Fruit fly (Drosophila melanogaster) whole organism, embryonic: ENCODE measurements around the gene Sws1.

Source experiments
- Ada2b ChIP-seq: fragments of 200-800 bp; sonication (Bioruptor generic); IDR thresholded peaks from 2 replicates; pipeline ENCODE4 v1.3.6; 2022; ENCODE audit warnings: missing biosample characterization, missing genetic modification characterization
- Atf6 ChIP-seq: fragments of 200-800 bp; sonication (Bioruptor generic); IDR thresholded peaks from 2 replicates; pipeline ENCODE4 v1.3.6; 2022; ENCODE audit warnings: missing biosample characterization, missing genetic modification characterization
- Awh ChIP-seq: fragments of 200-800 bp; sonication (Bioruptor generic); IDR thresholded peaks from 2 replicates; pipeline ENCODE4, ENCODE4 v1.3.6; 2022; ENCODE audit warnings: missing biosample characterization, missing genetic modification characterization
- Blimp-1 ChIP-seq: fragments of 200-800 bp; sonication (Bioruptor generic); optimal IDR thresholded peaks from 3 replicates; lab custom pipeline; 2018; ENCODE audit warnings: missing biosample characterization, missing genetic modification characterization, mild to moderate bottlenecking, moderate library complexity, missing genetic modification reagents
- CG10209 ChIP-seq: fragments of 200-800 bp; sonication (Bioruptor generic); optimal IDR thresholded peaks from 3 replicates; lab custom pipeline; 2017; ENCODE audit warnings: missing biosample characterization, mild to moderate bottlenecking, missing genetic modification characterization, missing genetic modification reagents
- CG12744 ChIP-seq: fragments of 200-800 bp; sonication (Bioruptor generic); optimal IDR thresholded peaks from 2 replicates; lab custom pipeline; 2016; ENCODE audit warnings: missing biosample characterization, missing genetic modification characterization
- CG12942 ChIP-seq: fragments of 200-800 bp; sonication (Bioruptor generic); optimal IDR thresholded peaks from 3 replicates; lab custom pipeline; 2016; ENCODE audit warnings: missing biosample characterization, missing genetic modification characterization
- CG15269 ChIP-seq: fragments of 200-800 bp; sonication (Bioruptor generic); optimal IDR thresholded peaks from 2 replicates; lab custom pipeline; 2018; ENCODE audit warnings: missing biosample characterization, mild to moderate bottlenecking, missing genetic modification characterization, moderate library complexity
- CG16779 ChIP-seq: fragments of 200-800 bp; sonication (Bioruptor generic); IDR thresholded peaks from 2 replicates; pipeline ENCODE4 v1.3.6; 2022; ENCODE audit warnings: missing biosample characterization, missing genetic modification characterization
- CG16815 ChIP-seq: fragments of 200-800 bp; sonication (Bioruptor generic); optimal IDR thresholded peaks from 3 replicates; lab custom pipeline; 2017; ENCODE audit warnings: missing biosample characterization, mild to moderate bottlenecking, missing genetic modification characterization
- CG18262 ChIP-seq: fragments of 200-800 bp; optimal IDR thresholded peaks from 3 replicates; lab custom pipeline; 2019; ENCODE audit warnings: missing biosample characterization, mild to moderate bottlenecking, missing genetic modification characterization, moderate library complexity
- CG2116 ChIP-seq: fragments of 200-800 bp; sonication (Bioruptor generic); optimal IDR thresholded peaks from 3 replicates; lab custom pipeline; 2018; ENCODE audit warnings: missing biosample characterization, mild to moderate bottlenecking, missing genetic modification characterization
- CG2202 ChIP-seq: fragments of 200-800 bp; sonication (Bioruptor generic); optimal IDR thresholded peaks from 2 replicates; lab custom pipeline; 2018; ENCODE audit warnings: missing biosample characterization, mild to moderate bottlenecking, missing genetic modification characterization
- CG2889 ChIP-seq: fragments of 200-800 bp; sonication (Bioruptor generic); IDR thresholded peaks from 3 replicates; pipeline ENCODE4 v1.3.6; 2022; ENCODE audit warnings: missing biosample characterization, missing genetic modification characterization
- CG31365 ChIP-seq: fragments of 200-800 bp; sonication (Bioruptor generic); optimal IDR thresholded peaks from 2 replicates; lab custom pipeline; 2018; ENCODE audit warnings: missing biosample characterization, mild to moderate bottlenecking, missing genetic modification characterization
- CG33557 ChIP-seq: fragments of 200-800 bp; sonication (Bioruptor generic); optimal IDR thresholded peaks from 2 replicates; lab custom pipeline; 2019; ENCODE audit warnings: missing biosample characterization, mild to moderate bottlenecking, missing genetic modification characterization, moderate library complexity
- CG3407 ChIP-seq: fragments of 200-800 bp; sonication (Bioruptor generic); optimal IDR thresholded peaks from 2 replicates; lab custom pipeline; 2018; ENCODE audit warnings: missing biosample characterization, mild to moderate bottlenecking, missing genetic modification characterization
- CG34376 ChIP-seq: fragments of 200-800 bp; sonication (Bioruptor generic); optimal IDR thresholded peaks from 2 replicates; lab custom pipeline; 2018; ENCODE audit warnings: missing biosample characterization, mild to moderate bottlenecking, missing genetic modification characterization
- CG34422 ChIP-seq: fragments of 200-800 bp; sonication (Bioruptor generic); IDR thresholded peaks from 3 replicates; pipeline ENCODE4 v1.3.6; 2022; ENCODE audit warnings: missing biosample characterization, missing genetic modification characterization
- CG5180 ChIP-seq: fragments of 200-800 bp; sonication (Bioruptor generic); optimal IDR thresholded peaks from 3 replicates; lab custom pipeline; 2017; ENCODE audit warnings: missing biosample characterization, missing genetic modification characterization, mild to moderate bottlenecking, moderate library complexity, missing genetic modification reagents
- CG5245 ChIP-seq: fragments of 200-800 bp; sonication (Bioruptor generic); optimal IDR thresholded peaks from 3 replicates; lab custom pipeline; 2016; ENCODE audit warnings: missing biosample characterization, missing genetic modification characterization
- CG7556 ChIP-seq: fragments of 200-800 bp; sonication (Bioruptor generic); optimal IDR thresholded peaks from 2 replicates; lab custom pipeline; 2017; ENCODE audit warnings: missing biosample characterization, mild to moderate bottlenecking, missing genetic modification characterization
- CG7987 ChIP-seq: fragments of 200-800 bp; sonication (Bioruptor generic); optimal IDR thresholded peaks from 2 replicates; lab custom pipeline; 2018; ENCODE audit warnings: missing biosample characterization, mild to moderate bottlenecking, missing genetic modification characterization, moderate library complexity
- CG8290 ChIP-seq, 3 experiments: fragments of 200-800 bp; sonication (Bioruptor generic); optimal IDR thresholded peaks; 2 replicates each; lab custom pipeline; 2016 to 2019; ENCODE audit warnings: missing biosample characterization in 3 of 3, missing genetic modification characterization in 3 of 3, mild to moderate bottlenecking in 2 of 3, moderate library complexity in 1 of 3
- CG8924 ChIP-seq: fragments of 200-800 bp; optimal IDR thresholded peaks from 3 replicates; lab custom pipeline; 2019; ENCODE audit warnings: missing biosample characterization, mild to moderate bottlenecking, missing genetic modification characterization, moderate library complexity
- CG9797 ChIP-seq: fragments of 200-800 bp; sonication (Bioruptor generic); optimal IDR thresholded peaks from 3 replicates; lab custom pipeline; 2018; ENCODE audit warnings: missing biosample characterization, mild to moderate bottlenecking, missing genetic modification characterization
- CG9876 ChIP-seq: fragments of 200-800 bp; sonication (Bioruptor generic); optimal IDR thresholded peaks from 2 replicates; lab custom pipeline; 2016; ENCODE audit warnings: missing biosample characterization, missing genetic modification characterization
- E2f1 ChIP-seq: fragments of 200-800 bp; sonication (Bioruptor generic); IDR thresholded peaks from 2 replicates; pipeline ENCODE4 v1.3.6; 2022; ENCODE audit warnings: missing biosample characterization, missing genetic modification characterization
- Gsc ChIP-seq: fragments of 200-800 bp; sonication (Bioruptor generic); IDR thresholded peaks from 2 replicates; pipeline ENCODE4 v1.3.6; 2022; ENCODE audit warnings: missing biosample characterization, missing genetic modification characterization
- HLH3B ChIP-seq: fragments of 200-800 bp; sonication (Bioruptor generic); IDR thresholded peaks from 2 replicates; pipeline ENCODE4 v1.3.6; 2022; ENCODE audit warnings: missing biosample characterization, missing genetic modification characterization
- Hmr ChIP-seq: fragments of 200-800 bp; sonication (Bioruptor generic); optimal IDR thresholded peaks from 3 replicates; lab custom pipeline; 2017; ENCODE audit warnings: mild to moderate bottlenecking, missing biosample characterization, missing genetic modification reagents, missing genetic modification characterization
- Hmx ChIP-seq: fragments of 200-800 bp; sonication (Bioruptor generic); optimal IDR thresholded peaks from 2 replicates; lab custom pipeline; 2016; ENCODE audit warnings: missing biosample characterization, missing genetic modification characterization
- Hr39 ChIP-seq: fragments of >200 bp; optimal IDR thresholded peaks from 2 replicates; lab custom pipeline; 2017
- Med ChIP-seq: fragments of 200-800 bp; sonication (Bioruptor generic); peaks from one replicate; lab custom pipeline; 2016; ENCODE audit warnings: missing biosample characterization, missing genetic modification characterization, mild to moderate bottlenecking, inconsistent platforms, moderate library complexity
- Nf-YB ChIP-seq: fragments of 200-800 bp; sonication (Bioruptor generic); optimal IDR thresholded peaks from 3 replicates; lab custom pipeline; 2019; ENCODE audit warnings: missing biosample characterization, mild to moderate bottlenecking, missing genetic modification characterization, moderate library complexity
- Side ChIP-seq: fragments of 200-800 bp; sonication (Bioruptor generic); optimal IDR thresholded peaks from 2 replicates; lab custom pipeline; 2016; ENCODE audit warnings: missing biosample characterization, missing genetic modification characterization
- Xbp1 ChIP-seq: fragments of 200-800 bp; sonication (Bioruptor generic); optimal IDR thresholded peaks from 3 replicates; lab custom pipeline; 2016; ENCODE audit warnings: missing biosample characterization, mild to moderate bottlenecking, missing genetic modification characterization
- ash1 ChIP-seq: fragments of 200-800 bp; sonication (Bioruptor generic); optimal IDR thresholded peaks from 2 replicates; lab custom pipeline; 2018; ENCODE audit warnings: missing biosample characterization, mild to moderate bottlenecking, missing genetic modification characterization
- croc ChIP-seq: fragments of 200-800 bp; sonication (Bioruptor generic); conservative IDR thresholded peaks from 3 replicates; pipeline ENCODE4 v1.3.6; 2022; ENCODE audit warnings: missing biosample characterization, missing genetic modification characterization
- dati ChIP-seq: fragments of 200-800 bp; sonication (Bioruptor generic); IDR thresholded peaks from 2 replicates; pipeline ENCODE4 v1.3.6; 2022; ENCODE audit warnings: missing biosample characterization, missing genetic modification characterization
- disco-r ChIP-seq: fragments of 200-800 bp; sonication (Bioruptor generic); optimal IDR thresholded peaks from 2 replicates; lab custom pipeline; 2016; ENCODE audit warnings: missing biosample characterization, missing genetic modification characterization
- dysf ChIP-seq: fragments of 200-800 bp; sonication (Bioruptor generic); IDR thresholded peaks from 3 replicates; pipeline ENCODE4 v1.3.6; 2022; ENCODE audit warnings: missing biosample characterization, missing genetic modification characterization
- gsb-n ChIP-seq: fragments of 200-800 bp; sonication (Bioruptor generic); optimal IDR thresholded peaks from 3 replicates; lab custom pipeline; 2018; ENCODE audit warnings: missing biosample characterization, mild to moderate bottlenecking, missing genetic modification characterization
- lab ChIP-seq: fragments of 200-800 bp; sonication (Bioruptor generic); optimal IDR thresholded peaks from 3 replicates; lab custom pipeline; 2017; ENCODE audit warnings: missing biosample characterization, missing genetic modification characterization, mild to moderate bottlenecking, moderate library complexity, missing genetic modification reagents
- luna ChIP-seq: fragments of 200-800 bp; sonication (Bioruptor generic); optimal IDR thresholded peaks from 2 replicates; lab custom pipeline; 2016; ENCODE audit warnings: missing biosample characterization, missing genetic modification characterization
- nerfin-1 ChIP-seq: fragments of 200-800 bp; sonication (Bioruptor generic); optimal IDR thresholded peaks from 3 replicates; lab custom pipeline; 2019; ENCODE audit warnings: missing biosample characterization, mild to moderate bottlenecking, missing genetic modification characterization, moderate library complexity
- otp ChIP-seq: fragments of 200-800 bp; sonication (Bioruptor generic); IDR thresholded peaks from 3 replicates; pipeline ENCODE4, ENCODE4 v1.3.6; 2022; ENCODE audit warnings: missing biosample characterization, missing genetic modification characterization
- rib ChIP-seq: fragments of 200-800 bp; sonication (Bioruptor generic); IDR thresholded peaks from 2 replicates; pipeline ENCODE4 v1.3.6; 2022; ENCODE audit warnings: missing biosample characterization, missing genetic modification characterization
- sens ChIP-seq: fragments of 200-800 bp; sonication (Bioruptor generic); peaks from one replicate; lab custom pipeline; 2016; ENCODE audit warnings: missing biosample characterization, missing genetic modification characterization
- stc ChIP-seq: fragments of 200-800 bp; sonication (Bioruptor generic); IDR thresholded peaks from 2 replicates; pipeline ENCODE4 v1.3.6; 2022; ENCODE audit warnings: missing biosample characterization, missing genetic modification characterization
- tna ChIP-seq: fragments of 200-800 bp; sonication (Bioruptor generic); IDR thresholded peaks from 2 replicates; pipeline ENCODE4 v1.3.6; 2022; ENCODE audit warnings: missing biosample characterization, missing genetic modification characterization; ENCODE audit not compliant: partially characterized antibody
- zf30C ChIP-seq: fragments of 200-800 bp; sonication (Bioruptor generic); optimal IDR thresholded peaks from 3 replicates; lab custom pipeline; 2018; ENCODE audit warnings: missing biosample characterization, mild to moderate bottlenecking, missing genetic modification characterization

Sws1 gene

DNA sequence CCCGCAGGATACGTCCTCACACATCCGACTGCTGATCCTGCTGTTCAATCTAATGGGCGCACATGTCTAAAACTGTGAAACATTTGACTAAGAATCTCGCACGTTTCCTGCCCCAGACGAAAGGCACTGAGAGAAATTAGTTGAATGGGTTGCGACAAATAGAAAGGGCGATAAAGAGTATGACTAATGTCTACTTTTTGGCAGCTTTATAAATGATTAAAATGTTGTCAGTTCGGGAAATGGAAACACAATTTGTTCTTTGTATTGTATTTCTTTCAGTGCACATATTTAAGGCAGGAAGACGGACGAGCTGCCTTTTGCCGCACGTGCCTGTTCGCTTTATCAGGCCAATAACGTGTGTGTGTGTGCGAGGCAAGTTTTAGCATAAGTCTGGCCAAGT lies 46.8 kb downstream of the Sws1 start (continued):
- TF ChIP-seq disco-r (GFP tag; lab: Kevin White, UChicago) (no peak), stc (GFP tag; lab: Robert Waterston, UW) (no peak), Blimp-1 (no peak), CG9797 (GFP tag; lab: Kevin White, UChicago) (no peak), CG12942 (GFP tag; lab: Kevin White, UChicago) (no peak), CG5180 (no peak), CG16815 (GFP tag; lab: Kevin White, UChicago) (no peak), E2f1 (no peak), CG3407 (GFP tag; lab: Kevin White, UChicago) (no peak), Awh (GFP tag; lab: Robert Waterston, UW) (no peak), luna (GFP tag; lab: Kevin White, UChicago) (no peak), CG34422 (GFP tag; lab: Robert Waterston, UW) (no peak), CG2889 (GFP tag; lab: Robert Waterston, UW) (no peak), dysf (GFP tag; lab: Robert Waterston, UW) (0 out of 3 replicates have a peak, but pooled peaks have one; percentile 46), HLH3B (GFP tag; lab: Robert Waterston, UW) (peak; percentile 34; the same call in 1 of the 2 replicates), Gsc (GFP tag; lab: Robert Waterston, UW) (no peak), Hmx (no peak), CG8924 (tag; lab: Kevin White, UChicago) (peak; percentile 2), CG7556 (peak; percentile 35), CG16779 (GFP tag; lab: Robert Waterston, UW) (no peak), CG18262 (no peak), CG2116 (GFP tag; lab: Kevin White, UChicago) (no peak), CG2202 (tag; lab: Kevin White, UChicago) (no peak), CG10209 (GFP tag; lab: Kevin White, UChicago) (no peak), Atf6 (GFP tag; lab: Robert Waterston, UW) (0 out of 2 replicates have a peak, but pooled peaks have one; percentile 39), dati (GFP tag; lab: Robert Waterston, UW) (no peak), rib (GFP tag; lab: Robert Waterston, UW) (no peak), CG15269 (tag; lab: Kevin White, UChicago) (peak; percentile 39), sens (peak; percentile 82), CG33557 (no peak), otp (GFP tag; lab: Robert Waterston, UW) (no peak), croc (GFP tag; lab: Robert Waterston, UW) (no peak), Hr39 (lab: Kevin White, UChicago) (no peak), lab (peak; percentile 59), Xbp1 (GFP tag; lab: Kevin White, UChicago) (peak; percentile 32), nerfin-1 (tag; lab: Kevin White, UChicago) (no peak), gsb-n (no peak), Side (no peak), ash1 (no peak), CG31365 (tag; lab: Kevin White, UChicago) (no peak), Hmr (peak; percentile 19), CG7987 (GFP tag; lab: Kevin White, UChicago) (no peak), CG9876 (no peak), Med (GFP tag; lab: Kevin White, UChicago) (no peak), CG12744 (GFP tag; lab: Kevin White, UChicago) (no peak), Ada2b (GFP tag; lab: Robert Waterston, UW) (peak; percentile 38; the same call in 1 of the 2 replicates), CG8290 (GFP tag; optimal IDR thresholded peaks at IDR 0.05; lab: Kevin White, UChicago) (no peak), CG8290 (tag; optimal IDR thresholded peaks at IDR 0.05; lab: Kevin White, UChicago) (peak in 1 of 2 experiments; percentile 70), CG34376 (GFP tag; lab: Kevin White, UChicago) (no peak), Nf-YB (GFP tag; lab: Kevin White, UChicago) (no peak), tna (no peak), CG5245 (no peak), zf30C (GFP tag; lab: Kevin White, UChicago) (no peak)
